Worm (Caenorhabditis elegans): Measurements from ENCODE around the gene R08E3.3.

R08E3.3 gene

DNA sequence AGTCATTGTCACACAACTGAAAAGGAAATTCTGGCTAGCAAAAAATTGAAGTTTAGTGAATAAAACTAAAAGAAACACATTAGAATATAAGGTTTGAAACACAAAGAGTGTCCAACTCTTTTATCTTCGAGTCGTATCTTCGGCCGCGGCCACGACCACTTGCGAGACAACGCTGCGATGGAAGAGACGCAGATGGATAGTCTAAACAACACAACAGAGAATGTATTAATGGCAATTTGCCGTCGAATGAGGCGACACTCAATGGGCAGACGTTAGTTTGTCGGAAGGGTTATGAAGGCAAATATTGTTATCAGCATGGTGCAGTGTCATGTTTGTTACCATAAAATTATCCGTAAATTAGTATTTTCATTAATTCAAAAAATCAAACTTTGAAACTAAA, 34.7 kb downstream of the R08E3.3 start, which contains the start of gene F39C12.1 (continued):
- TF ChIP-seq dmd-6 (GFP tag; IDR thresholded peaks at IDR 0.05): peak; percentile 76
- peak; percentile 82 for TF ChIP-seq dve-1 (tag; optimal IDR thresholded peaks at IDR 0.05; ENCODE audit: insufficient read depth)
- TF ChIP-seq lin-39 (tag; optimal IDR thresholded peaks at IDR 0.05): no peak
- no peak for TF ChIP-seq dmd-9 (GFP tag; IDR thresholded peaks at IDR 0.05)
- TF ChIP-seq daf-16 (GFP tag; optimal IDR thresholded peaks at IDR 0.05): no peak
- TF ChIP-seq daf-16 (tag; optimal IDR thresholded peaks at IDR 0.05): peak; percentile 90
- 0 out of 2 replicates have a peak, but pooled peaks have one; percentile 23 for TF ChIP-seq hmg-1.1 (GFP tag; IDR thresholded peaks at IDR 0.05)
- TF ChIP-seq hlh-30 (tag; optimal IDR thresholded peaks at IDR 0.05; ENCODE audit: insufficient read depth): no peak
- no peak for TF ChIP-seq daf-12 (tag; optimal IDR thresholded peaks at IDR 0.05)
- no peak for TF ChIP-seq D1046.2 (GFP tag; IDR thresholded peaks at IDR 0.05)
- no peak for TF ChIP-seq aly-2 (tag; optimal IDR thresholded peaks at IDR 0.05)
- TF ChIP-seq unc-130 (GFP tag; optimal IDR thresholded peaks at IDR 0.05): no peak
- TF ChIP-seq fkh-10 (GFP tag; optimal IDR thresholded peaks at IDR 0.05): no peak
- no peak for TF ChIP-seq vab-7 (GFP tag; IDR thresholded peaks at IDR 0.05)
- TF ChIP-seq egl-43 (GFP tag; IDR thresholded peaks at IDR 0.05): no peak
- TF ChIP-seq nhr-48 (tag; optimal IDR thresholded peaks at IDR 0.05): no peak
- TF ChIP-seq nhr-28 (tag; optimal IDR thresholded peaks at IDR 0.05): peak; percentile 82

ce11 chrX:4859582-4860095, 41.2 kb downstream of the R08E3.3 start, which contains the start of gene add-1:
TSS of gene add-1 (minus strand) at chrX:4860045.
- TF ChIP-seq ces-1 (GFP tag; optimal IDR thresholded peaks at IDR 0.05) (peak; percentile 37), dmd-9 (GFP tag; IDR thresholded peaks at IDR 0.05) (no peak)

ce11 chrX:4861413-4861812, 43.0 kb downstream of the R08E3.3 start:
- TF ChIP-seq daf-16 (GFP tag; optimal IDR thresholded peaks at IDR 0.05): no peak
- peak; percentile 63 for TF ChIP-seq daf-16 (tag; optimal IDR thresholded peaks at IDR 0.05)
- no peak for TF ChIP-seq skn-1 (tag; optimal IDR thresholded peaks at IDR 0.05)
- TF ChIP-seq hif-1 (tag; optimal IDR thresholded peaks at IDR 0.05): no peak
- TF ChIP-seq nhr-41 (GFP tag; IDR thresholded peaks at IDR 0.05): no peak
- no peak for TF ChIP-seq rbr-2 (tag; optimal IDR thresholded peaks at IDR 0.05)
- TF ChIP-seq set-16 (GFP tag; IDR thresholded peaks at IDR 0.05): no peak
- TF ChIP-seq R02D3.7 (tag; optimal IDR thresholded peaks at IDR 0.05): no peak
- TF ChIP-seq duxl-1 (tag; optimal IDR thresholded peaks at IDR 0.05; ENCODE audit: poor library complexity): no peak
- TF ChIP-seq pqm-1 (tag; optimal IDR thresholded peaks at IDR 0.05): peak; percentile 58
- TF ChIP-seq D1046.2 (GFP tag; IDR thresholded peaks at IDR 0.05): no peak
- no peak for TF ChIP-seq daf-12 (tag; optimal IDR thresholded peaks at IDR 0.05)
- TF ChIP-seq lim-7 (GFP tag; IDR thresholded peaks at IDR 0.05): no peak
- TF ChIP-seq nhr-10 (tag; optimal IDR thresholded peaks at IDR 0.05): no peak
- TF ChIP-seq ZK337.2 (GFP tag; IDR thresholded peaks at IDR 0.05): no peak
- TF ChIP-seq daf-19 (GFP tag; conservative IDR thresholded peaks at IDR 0.05): no peak
- TF ChIP-seq jun-1 (tag; optimal IDR thresholded peaks at IDR 0.05): no peak

DNA sequence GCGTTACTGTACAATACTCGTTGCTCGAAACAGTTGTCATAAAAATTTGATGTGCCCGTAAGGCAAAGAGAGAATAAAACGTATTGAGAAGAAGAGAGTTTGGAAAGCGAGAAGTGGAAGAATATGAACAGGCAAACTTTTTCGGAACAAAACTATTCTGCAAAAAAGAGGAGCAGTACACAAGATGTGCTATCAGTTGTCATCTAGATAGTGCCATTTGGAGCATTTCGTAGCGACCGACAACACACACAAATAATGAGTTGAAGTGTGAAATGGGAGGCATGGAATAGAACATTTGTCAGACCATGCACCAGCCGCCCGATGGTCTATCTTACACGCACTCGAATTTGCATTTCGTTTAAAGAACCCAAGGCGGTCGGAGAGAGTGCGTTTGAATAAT, 43.7 kb downstream of the R08E3.3 start:
- TF ChIP-seq F37D6.2 (tag; optimal IDR thresholded peaks at IDR 0.05) (no peak), zip-11 (GFP tag; IDR thresholded peaks at IDR 0.05) (no peak), Y75B8A.6 (GFP tag; IDR thresholded peaks at IDR 0.05) (no peak), Y5F2A.4 (GFP tag; optimal IDR thresholded peaks at IDR 0.05) (no peak), lin-29 (GFP tag; IDR thresholded peaks at IDR 0.05) (no peak), nhr-48 (tag; optimal IDR thresholded peaks at IDR 0.05) (no peak), daf-8 (GFP tag; IDR thresholded peaks at IDR 0.05) (no peak), rbr-2 (tag; optimal IDR thresholded peaks at IDR 0.05) (no peak), Y48G9A.11 (GFP tag; IDR thresholded peaks at IDR 0.05) (no peak), mxl-3 (GFP tag; optimal IDR thresholded peaks at IDR 0.05) (no peak), lin-39 (tag; optimal IDR thresholded peaks at IDR 0.05) (no peak), cey-2 (tag; optimal IDR thresholded peaks at IDR 0.05; ENCODE audit: borderline replicate concordance, insufficient read depth) (no peak), lim-7 (GFP tag; IDR thresholded peaks at IDR 0.05) (no peak), gei-8 (GFP tag; optimal IDR thresholded peaks at IDR 0.05) (no peak), ceh-20 (GFP tag; IDR thresholded peaks at IDR 0.05) (no peak), nhr-111 (GFP tag; optimal IDR thresholded peaks at IDR 0.05) (no peak), madf-5 (GFP tag; IDR thresholded peaks at IDR 0.05) (no peak), aha-1 (tag) (no peak), ceh-28 (tag; optimal IDR thresholded peaks at IDR 0.05) (no peak), ZK546.5 (tag; optimal IDR thresholded peaks at IDR 0.05) (no peak)

All from whole organism, L4 larva.